Worm (Caenorhabditis elegans) whole organism, L1 larva: ENCODE measurements around the gene pup-2.
"Not testable (repeated sequence)": the region's sequence is repeated elsewhere in the genome, so short reads cannot be mapped to it uniquely, and the experiment has no call there.

Experiments
- aha-1 ChIP-seq: fragments of 150-350 bp; optimal IDR thresholded peaks from 2 replicates; lab custom pipeline; 2014; ENCODE audit warnings: missing biosample characterization, missing genetic modification characterization
- ama-1 ChIP-seq: fragments of 150-350 bp; optimal IDR thresholded peaks from 2 replicates; lab custom pipeline; 2014
- ceh-8 ChIP-seq: fragments of 200-800 bp; sonication (Bioruptor generic); optimal IDR thresholded peaks from 2 replicates; lab custom pipeline; 2018; ENCODE audit warnings: mild to moderate bottlenecking, missing genetic modification characterization, moderate library complexity, missing compliant biosample characterization
- ceh-82 ChIP-seq, 3 experiments: fragments of 150-350 bp in 1 of 3; sonication (generic microtip) in 2 of 3; optimal IDR thresholded peaks; 2 replicates each; lab custom pipeline; 2014 to 2017; ENCODE audit warnings: missing biosample characterization in 3 of 3, missing genetic modification characterization in 3 of 3
- hpl-2 ChIP-seq: fragments of 150-350 bp; optimal IDR thresholded peaks from 2 replicates; lab custom pipeline; 2014; ENCODE audit warnings: missing biosample characterization, missing genetic modification reagents, missing genetic modification characterization
- jun-1 ChIP-seq: fragments of 150-350 bp; optimal IDR thresholded peaks from 2 replicates; lab custom pipeline; 2014; ENCODE audit warnings: missing biosample characterization, missing genetic modification reagents, missing genetic modification characterization
- lin-13 ChIP-seq: fragments of 150-350 bp; optimal IDR thresholded peaks from 2 replicates; lab custom pipeline; 2014; ENCODE audit warnings: missing biosample characterization, missing genetic modification reagents, missing genetic modification characterization
- lin-35 ChIP-seq, 2 experiments: fragments of 150-350 bp; optimal IDR thresholded peaks; 2 replicates each; lab custom pipeline; 2014; ENCODE audit warnings: missing biosample characterization in 2 of 2, missing genetic modification characterization in 2 of 2, missing genetic modification reagents in 2 of 2
- lir-3 ChIP-seq: sonication (generic microtip); optimal IDR thresholded peaks from 2 replicates; lab custom pipeline; 2016; ENCODE audit warnings: mild to moderate bottlenecking, missing genetic modification characterization, moderate library complexity, missing compliant biosample characterization; ENCODE audit not compliant: poor library complexity
- mef-2 ChIP-seq: fragments of 150-350 bp; optimal IDR thresholded peaks from 2 replicates; lab custom pipeline; 2014; ENCODE audit warnings: missing biosample characterization, missing genetic modification characterization
- nhr-12 ChIP-seq: sonication (generic microtip); optimal IDR thresholded peaks from 2 replicates; lab custom pipeline; 2017; ENCODE audit warnings: missing biosample characterization, missing genetic modification characterization
- nhr-76 ChIP-seq: sonication (generic microtip); optimal IDR thresholded peaks from 2 replicates; lab custom pipeline; 2017; ENCODE audit warnings: missing biosample characterization, missing genetic modification characterization
- rnt-1 ChIP-seq: sonication (generic microtip); optimal IDR thresholded peaks from 2 replicates; lab custom pipeline; 2016; ENCODE audit warnings: mild to moderate bottlenecking, missing genetic modification characterization, moderate library complexity, missing compliant biosample characterization

- TF ChIP-seq lin-35 (GFP tag; optimal IDR thresholded peaks at IDR 0.05; lab: Kevin White, UChicago): peak in 1 of 2 experiments; percentile 7
- TF ChIP-seq lin-13 (GFP tag; lab: Kevin White, UChicago); ceh-82 (tag; optimal IDR thresholded peaks at IDR 0.05; lab: Kevin White, UChicago); mef-2 (tag; lab: Kevin White, UChicago); nhr-12; lir-3 (tag; lab: Kevin White, UChicago); hpl-2 (GFP tag; lab: Kevin White, UChicago); rnt-1 (tag; lab: Kevin White, UChicago); ama-1 (lab: Kevin White, UChicago); aha-1; nhr-76; jun-1 (tag; lab: Kevin White, UChicago); ceh-8 (GFP tag; lab: Kevin White, UChicago): not testable (repeated sequence)
These were observed 25.5 kb downstream of the pup-2 start for ce11 chrIII:5211137-5211648.
